Fruit fly (Drosophila melanogaster): Measurements from ENCODE around the gene CG3857.
A peak's percentile ranks its signal among the peaks of the same experiment; 100 is the strongest.

The CG3857 gene

DNA sequence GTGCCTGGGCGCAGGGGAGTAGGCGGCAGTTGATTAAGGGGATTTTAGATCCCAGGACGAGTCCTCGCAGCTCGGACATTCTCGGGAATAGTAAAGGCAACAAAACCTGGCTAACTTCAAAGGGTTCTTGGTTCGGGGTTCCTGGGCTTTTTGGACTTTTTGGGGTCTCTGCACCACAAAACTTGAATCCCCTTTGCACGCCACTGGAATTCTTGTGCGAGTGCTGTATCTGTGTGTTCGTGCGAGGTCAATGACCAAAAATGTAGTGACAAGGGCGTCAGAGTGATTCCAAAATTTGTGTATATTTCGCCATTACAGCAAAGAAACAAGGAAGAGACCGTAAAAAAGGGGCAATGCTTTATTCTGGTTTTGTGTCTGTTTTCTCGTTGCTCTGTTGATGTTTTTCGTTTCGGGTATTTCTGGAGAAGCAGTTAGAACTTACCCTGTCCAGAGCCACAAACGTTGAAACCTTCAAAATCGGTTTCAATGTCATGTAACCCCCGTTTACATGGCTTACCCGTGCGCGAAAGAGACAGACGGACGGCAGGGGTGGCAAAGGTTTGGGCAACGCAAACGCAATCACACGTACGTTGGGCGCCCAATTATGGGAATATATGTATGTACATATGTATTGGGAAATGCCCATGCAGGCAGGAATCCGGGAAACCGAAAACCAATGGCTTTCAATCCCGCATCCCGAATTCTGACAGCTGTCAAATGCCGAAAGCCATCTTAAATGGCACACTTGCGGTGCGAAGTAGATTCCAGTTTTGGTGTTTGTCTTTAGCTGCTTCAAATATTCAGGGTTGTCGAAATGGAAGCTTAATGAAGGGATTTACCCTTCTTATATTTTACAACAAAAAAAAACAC lies 4.6 kb upstream of the CG3857 start (continued):
- TF ChIP-seq CG10543 (GFP tag; optimal IDR thresholded peaks at IDR 0.05) (no peak), CG12391 (tag; optimal IDR thresholded peaks at IDR 0.05) (peak; percentile 16), emc (GFP tag; optimal IDR thresholded peaks at IDR 0.05) (no peak), Hsf (GFP tag; optimal IDR thresholded peaks at IDR 0.05) (peak; percentile 26), Atf-2 (GFP tag; optimal IDR thresholded peaks at IDR 0.05) (no peak), dati (GFP tag; IDR thresholded peaks at IDR 0.05) (0 out of 2 replicates have a peak, but pooled peaks have one; percentile 4), Ravus (GFP tag; IDR thresholded peaks at IDR 0.05) (no peak), CG3407 (GFP tag; optimal IDR thresholded peaks at IDR 0.05) (peak; percentile 18), CG8290 (GFP tag; optimal IDR thresholded peaks at IDR 0.05) (no peak), CG8290 (tag; optimal IDR thresholded peaks at IDR 0.05) (peak in 1 of 2 experiments; percentile 62), CG17359 (tag; optimal IDR thresholded peaks at IDR 0.05) (peak; percentile 40), Jarid2 (GFP tag; optimal IDR thresholded peaks at IDR 0.05) (no peak), mam (GFP tag; optimal IDR thresholded peaks at IDR 0.05) (peak; percentile 55), CG8089 (GFP tag; optimal IDR thresholded peaks at IDR 0.05) (peak; percentile 16), dm (GFP tag; optimal IDR thresholded peaks at IDR 0.05) (no peak), klu (GFP tag; IDR thresholded peaks at IDR 0.05) (0 out of 2 replicates have a peak, but pooled peaks have one; percentile 24), CG7745 (tag; optimal IDR thresholded peaks at IDR 0.05) (no peak), CG14965 (GFP tag; optimal IDR thresholded peaks at IDR 0.05; ENCODE audit: borderline replicate concordance) (no peak), croc (GFP tag; conservative IDR thresholded peaks at IDR 0.05) (peak; percentile 50; the same call in 2 of the 3 replicates), salm (tag; optimal IDR thresholded peaks at IDR 0.05) (peak; percentile 6), CTCF (GFP tag; optimal IDR thresholded peaks at IDR 0.05) (no peak), Oaz (GFP tag; IDR thresholded peaks at IDR 0.05) (no peak), CG17328 (GFP tag; IDR thresholded peaks at IDR 0.05) (peak; percentile 44; the same call in 1 of the 2 replicates), CG4854 (GFP tag; optimal IDR thresholded peaks at IDR 0.05) (no peak), twi (tag; optimal IDR thresholded peaks at IDR 0.05) (peak; percentile 28), CG16779 (GFP tag; IDR thresholded peaks at IDR 0.05) (no peak), CHES-1-like (GFP tag; optimal IDR thresholded peaks at IDR 0.05) (no peak), ci (GFP tag; IDR thresholded peaks at IDR 0.05) (peak; percentile 73; the same call in 2 of the 3 replicates), Ada2b (GFP tag; IDR thresholded peaks at IDR 0.05) (peak; percentile 45; the same call in 1 of the 2 replicates), sd (tag; optimal IDR thresholded peaks at IDR 0.05) (peak; percentile 22), slp2 (GFP tag; optimal IDR thresholded peaks at IDR 0.05) (no peak), her (GFP tag; optimal IDR thresholded peaks at IDR 0.05) (peak; percentile 74), Hand (GFP tag; optimal IDR thresholded peaks at IDR 0.05) (no peak), HmgZ (tag; optimal IDR thresholded peaks at IDR 0.05) (no peak), Usf (GFP tag; optimal IDR thresholded peaks at IDR 0.05) (peak; percentile 31), TFAM (GFP tag; optimal IDR thresholded peaks at IDR 0.05) (no peak), ind (GFP tag; optimal IDR thresholded peaks at IDR 0.05) (peak; percentile 66), CG9876 (GFP tag; optimal IDR thresholded peaks at IDR 0.05) (peak; percentile 22), Scr (GFP tag; IDR thresholded peaks at IDR 0.05; ENCODE audit: partially characterized antibody) (no peak), CG8359 (GFP tag; optimal IDR thresholded peaks at IDR 0.05; ENCODE audit: borderline replicate concordance) (no peak), vvl (GFP tag; IDR thresholded peaks at IDR 0.05) (peak; percentile 44; the same call in 1 of the 2 replicates), CG11085 (GFP tag; IDR thresholded peaks at IDR 0.05) (peak; percentile 35; the same call in 1 of the 2 replicates), sna (GFP tag; IDR thresholded peaks at IDR 0.05; ENCODE audit: partially characterized antibody) (no peak), Xrp1 (GFP tag; IDR thresholded peaks at IDR 0.05) (peak; percentile 75), CG6854 (GFP tag; optimal IDR thresholded peaks at IDR 0.05) (no peak), Dbx (GFP tag; IDR thresholded peaks at IDR 0.05) (peak; percentile 46; the same call in 2 of the 3 replicates), chinmo (GFP tag; IDR thresholded peaks at IDR 0.05; ENCODE audit: partially characterized antibody) (no peak), mld (GFP tag; IDR thresholded peaks at IDR 0.05; ENCODE audit: partially characterized antibody) (no peak), Meics (GFP tag; optimal IDR thresholded peaks at IDR 0.05) (no peak), shn (GFP tag; optimal IDR thresholded peaks at IDR 0.05) (peak; percentile 31)

Measured in whole organism, embryonic.